Fruit fly (Drosophila melanogaster): ENCODE measurements around the gene Alg1.

Alg1 gene

dm6 chr3R:17827038-17827616 lies 16.2 kb upstream of the Alg1 start:
- TF ChIP-seq cnc (optimal IDR thresholded peaks at IDR 0.05) (no peak), Hr96 (GFP tag; optimal IDR thresholded peaks at IDR 0.05) (no peak), CG14711 (tag; optimal IDR thresholded peaks at IDR 0.05) (no peak)

dm6 chr3R:17825806-17826583 lies 15.1 kb upstream of the Alg1 start:
- TF ChIP-seq Hr96 (GFP tag; optimal IDR thresholded peaks at IDR 0.05) (no peak), CG7045 (GFP tag; optimal IDR thresholded peaks at IDR 0.05) (no peak), CG14711 (tag; optimal IDR thresholded peaks at IDR 0.05) (no peak), CG7101 (tag; optimal IDR thresholded peaks at IDR 0.05) (no peak), ovo (GFP tag; optimal IDR thresholded peaks at IDR 0.05) (no peak), Clk (GFP tag; optimal IDR thresholded peaks at IDR 0.05) (no peak)

- TF ChIP-seq Mnt (GFP tag; optimal IDR thresholded peaks at IDR 0.05) (no peak), pad (GFP tag; optimal IDR thresholded peaks at IDR 0.05) (no peak), Clk (GFP tag; optimal IDR thresholded peaks at IDR 0.05) (no peak), kay (GFP tag; ENCODE audit: borderline replicate concordance) (peak; percentile 60)
These were observed 10.8 kb upstream of the Alg1 start for dm6 chr3R:17821744-17822143.

- TF ChIP-seq CG11617 (GFP tag; optimal IDR thresholded peaks at IDR 0.05) (no peak), kay (GFP tag; ENCODE audit: borderline replicate concordance) (peak; percentile 39), CG1620 (GFP tag; optimal IDR thresholded peaks at IDR 0.05) (no peak), CG5204 (GFP tag; optimal IDR thresholded peaks at IDR 0.05) (no peak), CG7101 (tag; optimal IDR thresholded peaks at IDR 0.05) (no peak)
These were observed 7.9 kb upstream of the Alg1 start for dm6 chr3R:17818803-17819202.

- TF ChIP-seq pad (GFP tag; optimal IDR thresholded peaks at IDR 0.05) (no peak), CG12768 (GFP tag; optimal IDR thresholded peaks at IDR 0.05) (no peak), CG33017 (tag; optimal IDR thresholded peaks at IDR 0.05) (no peak), CG1620 (GFP tag; optimal IDR thresholded peaks at IDR 0.05) (no peak), Clk (GFP tag; optimal IDR thresholded peaks at IDR 0.05) (no peak), tj (GFP tag; optimal IDR thresholded peaks at IDR 0.05) (no peak), cnc (optimal IDR thresholded peaks at IDR 0.05) (no peak), CG14711 (tag; optimal IDR thresholded peaks at IDR 0.05) (no peak), CG7101 (tag; optimal IDR thresholded peaks at IDR 0.05) (no peak), kay (GFP tag; ENCODE audit: borderline replicate concordance) (no peak)
These were observed 3.4 kb upstream of the Alg1 start for dm6 chr3R:17814191-17814923.

- TF ChIP-seq tj (GFP tag; optimal IDR thresholded peaks at IDR 0.05) (no peak), Clk (GFP tag; optimal IDR thresholded peaks at IDR 0.05) (no peak), CG7045 (GFP tag; optimal IDR thresholded peaks at IDR 0.05) (no peak), CG1620 (GFP tag; optimal IDR thresholded peaks at IDR 0.05) (no peak), toe (GFP tag; optimal IDR thresholded peaks at IDR 0.05) (no peak), CG33017 (tag; optimal IDR thresholded peaks at IDR 0.05) (no peak), kay (GFP tag; ENCODE audit: borderline replicate concordance) (no peak), cnc (optimal IDR thresholded peaks at IDR 0.05) (no peak), CG5204 (GFP tag; optimal IDR thresholded peaks at IDR 0.05) (no peak), CG14711 (tag; optimal IDR thresholded peaks at IDR 0.05) (no peak), cic (GFP tag; optimal IDR thresholded peaks at IDR 0.05) (no peak), Mnt (GFP tag; optimal IDR thresholded peaks at IDR 0.05) (no peak), pad (GFP tag; optimal IDR thresholded peaks at IDR 0.05) (no peak), Crg-1 (GFP tag; optimal IDR thresholded peaks at IDR 0.05) (no peak)
These were observed 1.5 kb upstream of the Alg1 start for dm6 chr3R:17812477-17812876.

- TF ChIP-seq pad (GFP tag; optimal IDR thresholded peaks at IDR 0.05), result no peak
- no peak for TF ChIP-seq CG12768 (GFP tag; optimal IDR thresholded peaks at IDR 0.05)
- no peak for TF ChIP-seq bab1 (GFP tag; optimal IDR thresholded peaks at IDR 0.05)
- TF ChIP-seq cic (GFP tag; optimal IDR thresholded peaks at IDR 0.05), result no peak
- no peak for TF ChIP-seq CG1620 (GFP tag; optimal IDR thresholded peaks at IDR 0.05)
- no peak for TF ChIP-seq Clk (GFP tag; optimal IDR thresholded peaks at IDR 0.05)
- TF ChIP-seq ovo (GFP tag; optimal IDR thresholded peaks at IDR 0.05), result no peak
These were observed 769 bp upstream of the Alg1 start for dm6 chr3R:17811707-17812099.

All from whole organism, adult.